Worm (Caenorhabditis elegans) whole organism, L4 larva: ENCODE data around the gene vars-1.

ENCODE experiments used
- F10B5.3 ChIP-seq: sonication (generic microtip); optimal IDR thresholded peaks from 2 replicates; lab custom pipeline; 2016; ENCODE audit warnings: mild to moderate bottlenecking, missing genetic modification characterization, missing compliant biosample characterization
- Y48G9A.11 ChIP-seq: fragments of 200-800 bp; sonication (Bioruptor generic); IDR thresholded peaks from 2 replicates; pipeline ENCODE4 v1.3.6; 2022; ENCODE audit warnings: missing genetic modification reagents, missing genetic modification characterization, missing compliant biosample characterization
- Y75B8A.6 ChIP-seq: fragments of 200-800 bp; sonication (Bioruptor generic); IDR thresholded peaks from 2 replicates; pipeline ENCODE4 v1.3.6; 2022; ENCODE audit warnings: missing genetic modification reagents, missing genetic modification characterization, missing compliant biosample characterization
- egl-27 ChIP-seq: sonication (generic microtip); optimal IDR thresholded peaks from 3 replicates; lab custom pipeline; 2017; ENCODE audit warnings: missing biosample characterization, missing genetic modification reagents, missing genetic modification characterization
- jun-1 ChIP-seq: fragments of 150-350 bp; optimal IDR thresholded peaks from 2 replicates; lab custom pipeline; 2014; ENCODE audit warnings: missing biosample characterization, missing genetic modification reagents, missing genetic modification characterization
- lsy-2 ChIP-seq, 2 experiments: fragments of 150-350 bp in 1 of 2; sonication (generic microtip) in 1 of 2; optimal IDR thresholded peaks; 2 replicates each; lab custom pipeline; 2014 to 2017; ENCODE audit warnings: missing biosample characterization in 2 of 2, missing genetic modification characterization in 2 of 2
- madf-9 ChIP-seq: fragments of 200-800 bp; sonication (Bioruptor generic); conservative IDR thresholded peaks from 2 replicates; pipeline ENCODE4 v1.3.6; 2022; ENCODE audit warnings: missing genetic modification reagents, missing genetic modification characterization, missing compliant biosample characterization
- nhr-28 ChIP-seq: fragments of 150-350 bp; optimal IDR thresholded peaks from 2 replicates; lab custom pipeline; 2014; ENCODE audit warnings: missing biosample characterization, missing genetic modification characterization
- nhr-6 ChIP-seq: fragments of 150-350 bp; optimal IDR thresholded peaks from 2 replicates; lab custom pipeline; 2014; ENCODE audit warnings: missing biosample characterization, missing genetic modification characterization
- pha-4 ChIP-seq, 2 experiments: fragments of 150-350 bp in 1 of 2; fragments of 200-800 bp in 1 of 2; sonication (Bioruptor generic) in 1 of 2; IDR thresholded peaks in 1 of 2; optimal IDR thresholded peaks in 1 of 2; 2 replicates each; pipeline versions ENCODE4 v1.3.6 to Lab custom; 2014 to 2022; ENCODE audit warnings: missing genetic modification characterization in 2 of 2, missing genetic modification reagents in 2 of 2, missing biosample characterization in 1 of 2, missing compliant biosample characterization in 1 of 2
- unc-62 ChIP-seq, 3 experiments: fragments of 150-350 bp in 1 of 3; sonication (generic microtip); optimal IDR thresholded peaks in 2 of 3; peaks in 1 of 3; 1 replicate in 1 of 3; 2 replicates in 2 of 3; lab custom pipeline; 2014 to 2017; ENCODE audit warnings: missing biosample characterization in 3 of 3, missing genetic modification characterization in 3 of 3, missing genetic modification reagents in 3 of 3, missing genotype in 1 of 3
- zfp-3 ChIP-seq: fragments of 200-800 bp; sonication (Bioruptor generic); conservative IDR thresholded peaks from 2 replicates; pipeline ENCODE4 v1.3.6; 2022; ENCODE audit warnings: missing genetic modification reagents, missing genetic modification characterization, missing compliant biosample characterization

DNA sequence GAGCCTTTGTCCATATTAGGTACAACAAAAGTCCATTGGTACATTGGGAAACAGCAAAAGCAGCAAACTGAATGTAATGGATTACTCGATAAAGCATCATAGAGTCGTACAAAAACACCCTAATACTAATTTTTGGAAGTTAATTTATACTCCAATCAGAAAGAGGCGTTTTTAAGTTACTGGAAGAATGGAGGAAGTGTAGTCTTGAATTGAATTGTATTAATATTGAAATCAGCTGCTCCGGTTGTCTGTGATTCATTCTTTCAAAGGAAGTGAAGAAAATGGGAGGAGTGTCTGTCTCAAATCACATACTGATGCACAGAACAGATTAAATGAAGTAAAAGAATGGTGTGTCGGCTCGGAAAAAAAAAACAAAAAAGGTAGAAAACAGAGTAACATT is 50.4 kb downstream of the vars-1 start, which contains the start of gene str-131:
- TF ChIP-seq zfp-3, result no peak
- no peak for TF ChIP-seq F10B5.3 (tag; lab: Kevin White, UChicago)
- no peak for TF ChIP-seq pha-4 (GFP tag; IDR thresholded peaks at IDR 0.05; lab: Robert Waterston, UW)
- TF ChIP-seq pha-4 (tag; optimal IDR thresholded peaks at IDR 0.05; lab: Kevin White, UChicago), result no peak
- no peak for TF ChIP-seq jun-1 (tag; lab: Kevin White, UChicago)
- no peak for TF ChIP-seq Y75B8A.6 (GFP tag; lab: Robert Waterston, UW)
- TF ChIP-seq nhr-28 (tag; lab: Kevin White, UChicago), result no peak
- no peak for TF ChIP-seq madf-9 (GFP tag; lab: Robert Waterston, UW)
- TF ChIP-seq egl-27, result no peak
- no peak for TF ChIP-seq nhr-6 (tag; lab: Kevin White, UChicago)
- no peak for TF ChIP-seq unc-62 (GFP tag; optimal IDR thresholded peaks at IDR 0.05 in 1 of 2; lab: Kevin White, UChicago)
- no peak for TF ChIP-seq unc-62 (tag; optimal IDR thresholded peaks at IDR 0.05; lab: Kevin White, UChicago)
- no peak for TF ChIP-seq Y48G9A.11 (GFP tag; lab: Robert Waterston, UW)
- TF ChIP-seq lsy-2 (tag; optimal IDR thresholded peaks at IDR 0.05; lab: Kevin White, UChicago), result no peak
